Worm (Caenorhabditis elegans) whole organism, early embryonic: ENCODE data around the gene srlf-1.

Experiments used
- B0310.2 ChIP-seq: sonication (generic microtip); optimal IDR thresholded peaks from 2 replicates; lab custom pipeline; 2016; ENCODE audit warnings: mild to moderate bottlenecking, missing genetic modification characterization, missing compliant biosample characterization
- F13C5.2 ChIP-seq: sonication (generic microtip); optimal IDR thresholded peaks from 2 replicates; lab custom pipeline; 2017; ENCODE audit warnings: mild to moderate bottlenecking, missing genetic modification characterization, inconsistent platforms, missing compliant biosample characterization
- aly-1 ChIP-seq: sonication (generic microtip); optimal IDR thresholded peaks from 2 replicates; lab custom pipeline; 2016; ENCODE audit warnings: missing genetic modification characterization, missing compliant biosample characterization
- ama-1 ChIP-seq: fragments of 150-350 bp; optimal IDR thresholded peaks from 2 replicates; lab custom pipeline; 2014
- ceh-13 ChIP-seq: fragments of 200-800 bp; sonication (Bioruptor generic); optimal IDR thresholded peaks from 2 replicates; lab custom pipeline; 2018; ENCODE audit warnings: mild to moderate bottlenecking, missing genetic modification characterization, missing compliant biosample characterization
- ceh-36 ChIP-seq: sonication (generic microtip); optimal IDR thresholded peaks from 2 replicates; lab custom pipeline; 2016; ENCODE audit warnings: missing genetic modification characterization, inconsistent platforms, missing compliant biosample characterization
- ets-7 ChIP-seq: sonication (generic microtip); optimal IDR thresholded peaks from 2 replicates; lab custom pipeline; 2016; ENCODE audit warnings: missing genotype, missing genetic modification characterization, missing compliant biosample characterization
- flt-1 ChIP-seq: fragments of 200-800 bp; sonication (Bioruptor generic); IDR thresholded peaks from 2 replicates; pipeline ENCODE4 v1.3.6; 2022; ENCODE audit warnings: missing genetic modification characterization, missing compliant biosample characterization
- hmbx-1 ChIP-seq: sonication (generic microtip); optimal IDR thresholded peaks from 2 replicates; lab custom pipeline; 2016; ENCODE audit warnings: mild to moderate bottlenecking, missing genetic modification characterization, missing compliant biosample characterization
- hmg-4 ChIP-seq: fragments of 200-800 bp; sonication (Bioruptor generic); optimal IDR thresholded peaks from 2 replicates; lab custom pipeline; 2018; ENCODE audit warnings: mild to moderate bottlenecking, missing genetic modification characterization, missing compliant biosample characterization
- hnd-1 ChIP-seq: sonication (generic microtip); optimal IDR thresholded peaks from 2 replicates; lab custom pipeline; 2016; ENCODE audit warnings: missing genetic modification characterization, missing compliant biosample characterization
- pes-1 ChIP-seq: fragments of 200-800 bp; sonication (Bioruptor generic); IDR thresholded peaks from 2 replicates; pipeline ENCODE4 v1.3.6; 2022; ENCODE audit warnings: missing genetic modification reagents, missing genetic modification characterization, missing compliant biosample characterization
- scrt-1 ChIP-seq: fragments of 200-800 bp; sonication (Bioruptor generic); IDR thresholded peaks from 2 replicates; pipeline ENCODE4 v1.3.6; 2022; ENCODE audit warnings: missing genetic modification characterization, missing compliant biosample characterization
- sea-1 ChIP-seq: fragments of 200-800 bp; sonication (Bioruptor generic); conservative IDR thresholded peaks from 2 replicates; pipeline ENCODE4 v1.3.6; 2022; ENCODE audit warnings: missing genetic modification characterization, missing compliant biosample characterization
- tbx-11 ChIP-seq: fragments of 200-800 bp; sonication (Bioruptor generic); IDR thresholded peaks from 2 replicates; pipeline ENCODE4 v1.3.6; 2022; ENCODE audit warnings: missing genetic modification characterization, missing compliant biosample characterization
- tbx-37 ChIP-seq: fragments of 200-800 bp; sonication (Bioruptor generic); conservative IDR thresholded peaks from 2 replicates; pipeline ENCODE4 v1.3.6; 2022; ENCODE audit warnings: missing genetic modification reagents, missing genetic modification characterization, missing compliant biosample characterization
- tra-4 ChIP-seq: sonication (generic microtip); optimal IDR thresholded peaks from 2 replicates; lab custom pipeline; 2017; ENCODE audit warnings: missing genetic modification characterization, missing compliant biosample characterization

srlf-1 gene

ce11 chrII:7814215-7814614, 23.8 kb downstream of the srlf-1 start:
- TF ChIP-seq tbx-11 (GFP tag; lab: Robert Waterston, UW) = no peak
- TF ChIP-seq hmg-4 = peak; percentile 52
- no peak for TF ChIP-seq ets-7
- TF ChIP-seq flt-1 = no peak

- TF ChIP-seq tbx-37 (GFP tag; lab: Robert Waterston, UW) = no peak
- TF ChIP-seq hmbx-1 (tag; lab: Kevin White, UChicago) = no peak
- no peak for TF ChIP-seq scrt-1
- TF ChIP-seq tra-4 (tag; lab: Kevin White, UChicago) = no peak
- no peak for TF ChIP-seq F13C5.2 (tag; lab: Kevin White, UChicago)
- no peak for TF ChIP-seq hmg-4
- TF ChIP-seq ets-7 = no peak
- no peak for TF ChIP-seq aly-1 (tag; lab: Kevin White, UChicago)
- no peak for TF ChIP-seq ama-1
- no peak for TF ChIP-seq tbx-11 (GFP tag; lab: Robert Waterston, UW)
- no peak for TF ChIP-seq ceh-36 (tag; lab: Kevin White, UChicago)
- TF ChIP-seq ceh-13 (GFP tag; lab: Kevin White, UChicago) = no peak
- no peak for TF ChIP-seq flt-1
- TF ChIP-seq sea-1 = no peak
- no peak for TF ChIP-seq pes-1
- TF ChIP-seq B0310.2 (tag; lab: Kevin White, UChicago) = no peak
- no peak for TF ChIP-seq hnd-1 (tag; lab: Kevin White, UChicago)
Observed at ce11 chrII:7814915-7815314, 24.5 kb downstream of the srlf-1 start.

DNA sequence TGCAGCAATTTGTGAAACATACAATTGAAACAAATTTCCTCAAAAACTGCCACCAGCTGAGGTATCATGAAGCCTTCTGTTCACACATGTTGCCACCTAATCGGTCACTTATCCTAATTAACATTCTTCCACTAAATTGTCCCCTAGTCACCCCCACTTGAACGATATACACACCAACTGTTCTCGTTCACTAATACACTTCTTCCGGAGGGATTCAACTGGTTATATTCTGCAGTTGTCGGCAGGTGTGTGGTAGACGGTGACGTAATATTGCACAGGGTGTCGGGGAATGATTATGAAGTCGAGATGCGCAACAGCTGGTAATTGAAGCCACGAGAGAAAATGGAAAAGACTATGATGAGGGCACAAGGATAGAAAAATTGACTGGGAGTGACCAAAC, 25.0 kb downstream of the srlf-1 start:
- TF ChIP-seq F13C5.2 (tag; lab: Kevin White, UChicago) (no peak), ets-7 (peak; percentile 83)

DNA sequence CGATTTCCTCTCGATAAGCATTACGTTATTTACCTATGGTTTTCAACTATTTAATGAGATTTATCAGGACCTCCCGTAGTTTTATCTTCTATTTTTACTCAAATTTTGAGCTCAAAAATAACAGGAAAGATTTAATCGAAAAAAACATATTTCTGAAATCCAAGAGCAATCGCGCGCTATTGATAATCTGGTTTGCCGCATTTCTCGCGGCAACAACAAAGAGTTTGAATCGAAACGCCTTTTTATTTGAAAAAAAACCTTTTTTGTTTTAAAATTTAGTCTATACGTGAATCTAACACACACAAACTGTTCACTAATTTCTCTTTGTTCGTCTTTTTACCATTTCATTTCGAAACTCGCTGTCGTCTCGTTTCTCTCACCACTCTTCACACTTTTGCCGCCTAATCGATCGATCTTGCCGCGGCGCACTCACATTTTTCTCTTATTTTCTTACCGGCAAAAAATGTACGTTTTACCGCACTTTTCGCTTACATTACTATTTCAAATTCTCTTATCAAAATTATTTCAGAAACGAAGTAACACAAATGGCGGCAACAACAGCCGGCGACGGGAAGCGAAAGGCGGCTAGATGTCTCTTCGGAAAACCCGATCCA, 25.9 kb downstream of the srlf-1 start, which contains the start of gene cki-2:
TSS of gene cki-2 (plus strand) at position 337 of the 614 bp plus-strand sequence.
- TF ChIP-seq ets-7 (no peak), tra-4 (tag; lab: Kevin White, UChicago) (no peak), sea-1 (no peak), tbx-37 (GFP tag; lab: Robert Waterston, UW) (no peak), B0310.2 (tag; lab: Kevin White, UChicago) (no peak), pes-1 (no peak), ama-1 (no peak), scrt-1 (no peak), hmg-4 (no peak), hnd-1 (tag; lab: Kevin White, UChicago) (no peak), flt-1 (no peak)

ce11 chrII:7817580-7817979, 27.2 kb downstream of the srlf-1 start:
- TF ChIP-seq ets-7 (no peak), aly-1 (tag; lab: Kevin White, UChicago) (no peak), tra-4 (tag; lab: Kevin White, UChicago) (no peak)

ce11 chrII:7819359-7819758, 29.0 kb downstream of the srlf-1 start:
- TF ChIP-seq tra-4 (tag; lab: Kevin White, UChicago) (no peak), ceh-36 (tag; lab: Kevin White, UChicago) (no peak), pes-1 (no peak), flt-1 (no peak), tbx-37 (GFP tag; lab: Robert Waterston, UW) (no peak), ceh-13 (GFP tag; lab: Kevin White, UChicago) (no peak), aly-1 (tag; lab: Kevin White, UChicago) (no peak)

DNA sequence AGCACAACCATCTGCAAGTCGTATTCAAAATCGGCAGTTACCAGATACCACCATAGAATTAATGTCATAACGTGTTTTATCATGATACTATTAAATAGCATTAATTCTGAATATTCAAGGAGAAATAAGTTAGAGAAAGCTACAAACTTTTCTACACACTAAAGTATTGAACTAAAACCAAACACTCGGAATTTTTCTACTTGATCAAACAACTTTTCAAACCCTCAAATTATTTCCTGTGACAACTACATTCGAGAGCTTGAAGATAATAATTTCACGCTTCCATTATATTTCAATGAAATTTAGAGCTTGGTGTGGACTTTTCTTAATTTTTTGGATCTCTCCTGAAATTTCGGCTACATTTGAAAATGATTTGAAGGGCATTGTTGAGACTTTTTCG, 32.1 kb downstream of the srlf-1 start, which contains the start of gene irld-47:
TSS of gene irld-47 (minus strand) at position 101 of the 400 bp plus-strand sequence.
- TF ChIP-seq ceh-13 (GFP tag; lab: Kevin White, UChicago) (no peak), scrt-1 (no peak), hmbx-1 (tag; lab: Kevin White, UChicago) (no peak), pes-1 (no peak), tbx-37 (GFP tag; lab: Robert Waterston, UW) (no peak), ama-1 (no peak), F13C5.2 (tag; lab: Kevin White, UChicago) (no peak), ets-7 (no peak), flt-1 (no peak), hnd-1 (tag; lab: Kevin White, UChicago) (no peak), tbx-11 (GFP tag; lab: Robert Waterston, UW) (no peak), aly-1 (tag; lab: Kevin White, UChicago) (no peak), hmg-4 (no peak), tra-4 (tag; lab: Kevin White, UChicago) (no peak), ceh-36 (tag; lab: Kevin White, UChicago) (no peak), sea-1 (no peak), B0310.2 (tag; lab: Kevin White, UChicago) (no peak)

DNA sequence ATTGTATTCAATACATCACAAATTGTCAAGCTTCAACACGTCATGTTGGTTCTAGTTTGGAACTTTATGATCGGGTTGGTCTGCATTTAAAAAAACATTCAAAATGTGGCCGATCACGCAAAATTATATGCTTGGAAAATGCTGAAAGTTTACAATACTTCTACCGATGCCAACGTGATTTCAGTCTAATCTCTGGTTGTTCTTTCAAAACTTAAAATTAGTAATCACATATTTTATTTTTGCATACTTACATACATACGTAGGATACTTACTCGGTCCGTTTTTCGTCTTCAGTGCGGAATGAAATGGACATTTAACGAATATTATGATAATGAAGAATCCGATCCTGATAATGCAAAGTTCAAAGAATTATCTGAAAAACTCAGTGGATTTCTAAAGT, 34.7 kb downstream of the srlf-1 start, which contains the start of gene srw-62:
TSS of gene srw-62 (plus strand) at position 301 of the 400 bp plus-strand sequence.
- TF ChIP-seq F13C5.2 (tag; lab: Kevin White, UChicago) (no peak), ama-1 (no peak), scrt-1 (no peak), aly-1 (tag; lab: Kevin White, UChicago) (no peak), hmbx-1 (tag; lab: Kevin White, UChicago) (no peak), tra-4 (tag; lab: Kevin White, UChicago) (no peak), hnd-1 (tag; lab: Kevin White, UChicago) (no peak), ceh-13 (GFP tag; lab: Kevin White, UChicago) (no peak), hmg-4 (no peak), B0310.2 (tag; lab: Kevin White, UChicago) (no peak), ets-7 (no peak), ceh-36 (tag; lab: Kevin White, UChicago) (no peak), sea-1 (no peak), tbx-37 (GFP tag; lab: Robert Waterston, UW) (no peak), flt-1 (no peak), tbx-11 (GFP tag; lab: Robert Waterston, UW) (no peak)
